Fruit fly (Drosophila melanogaster) whole organism, embryonic: Measurements from ENCODE around the gene Atpalpha.

Experiments used
- Abd-B ChIP-seq: fragments of 200-800 bp; sonication (Bioruptor generic); optimal IDR thresholded peaks from 2 replicates; lab custom pipeline; 2018; ENCODE audit warnings: missing biosample characterization, mild to moderate bottlenecking, missing genetic modification characterization, moderate library complexity
- Adf1 ChIP-seq: fragments of 200-800 bp; sonication (Bioruptor generic); IDR thresholded peaks from 2 replicates; pipeline ENCODE4 v1.3.6; 2022; ENCODE audit warnings: missing biosample characterization, missing genetic modification characterization
- Awh ChIP-seq: fragments of 200-800 bp; sonication (Bioruptor generic); IDR thresholded peaks from 2 replicates; pipeline ENCODE4, ENCODE4 v1.3.6; 2022; ENCODE audit warnings: missing biosample characterization, missing genetic modification characterization
- CG10543 ChIP-seq: fragments of 200-800 bp; sonication (Bioruptor generic); optimal IDR thresholded peaks from 3 replicates; lab custom pipeline; 2017; ENCODE audit warnings: missing biosample characterization, mild to moderate bottlenecking, missing genetic modification characterization, moderate library complexity
- CG10654 ChIP-seq: fragments of 200-800 bp; sonication (Bioruptor generic); optimal IDR thresholded peaks from 2 replicates; lab custom pipeline; 2016; ENCODE audit warnings: missing biosample characterization, missing genetic modification characterization
- CG10979 ChIP-seq: fragments of 200-800 bp; sonication (Bioruptor generic); optimal IDR thresholded peaks from 2 replicates; lab custom pipeline; 2018; ENCODE audit warnings: missing biosample characterization, mild to moderate bottlenecking, missing genetic modification characterization, moderate library complexity
- CG11093 ChIP-seq: fragments of 200-800 bp; sonication (Bioruptor generic); IDR thresholded peaks from 3 replicates; pipeline ENCODE4 v1.3.6; 2022; ENCODE audit warnings: missing biosample characterization, missing genetic modification characterization
- CG11398 ChIP-seq: fragments of 200-800 bp; sonication (Bioruptor generic); optimal IDR thresholded peaks from 2 replicates; lab custom pipeline; 2016; ENCODE audit warnings: missing biosample characterization, missing genetic modification characterization
- CG11723 ChIP-seq: fragments of 200-800 bp; sonication (Bioruptor generic); optimal IDR thresholded peaks from 2 replicates; lab custom pipeline; 2017; ENCODE audit warnings: missing biosample characterization, mild to moderate bottlenecking, missing genetic modification characterization
- CG12071 ChIP-seq: fragments of 200-800 bp; sonication (Bioruptor generic); optimal IDR thresholded peaks from 3 replicates; lab custom pipeline; 2018; ENCODE audit warnings: missing biosample characterization, mild to moderate bottlenecking, missing genetic modification characterization
- CG12219 ChIP-seq: fragments of 200-800 bp; sonication (Bioruptor generic); optimal IDR thresholded peaks from 3 replicates; lab custom pipeline; 2018; ENCODE audit warnings: missing biosample characterization, mild to moderate bottlenecking, missing genetic modification characterization
- CG2712 ChIP-seq: fragments of 200-800 bp; optimal IDR thresholded peaks from 3 replicates; lab custom pipeline; 2019; ENCODE audit warnings: missing biosample characterization, mild to moderate bottlenecking, missing genetic modification characterization, moderate library complexity
- CG4282 ChIP-seq: fragments of 200-800 bp; sonication (Bioruptor generic); optimal IDR thresholded peaks from 2 replicates; lab custom pipeline; 2016; ENCODE audit warnings: missing biosample characterization, missing genetic modification characterization
- CG4617 ChIP-seq: fragments of 200-800 bp; sonication (Bioruptor generic); optimal IDR thresholded peaks from 3 replicates; lab custom pipeline; 2016; ENCODE audit warnings: missing biosample characterization, missing genetic modification characterization, borderline replicate concordance
- CG6765 ChIP-seq: fragments of 200-800 bp; sonication (Bioruptor generic); optimal IDR thresholded peaks from 3 replicates; lab custom pipeline; 2017; ENCODE audit warnings: missing biosample characterization, mild to moderate bottlenecking, missing genetic modification characterization
- CG9609 ChIP-seq: fragments of 200-800 bp; sonication (Bioruptor generic); optimal IDR thresholded peaks from 3 replicates; lab custom pipeline; 2016; ENCODE audit warnings: missing biosample characterization, missing genetic modification characterization
- CG9932 ChIP-seq: fragments of 200-800 bp; sonication (Bioruptor generic); IDR thresholded peaks from 2 replicates; pipeline ENCODE4 v1.3.6; 2022; ENCODE audit warnings: missing biosample characterization, missing genetic modification characterization
- Dbx ChIP-seq: fragments of 200-800 bp; sonication (Bioruptor generic); IDR thresholded peaks from 3 replicates; pipeline ENCODE4 v1.3.6; 2022; ENCODE audit warnings: missing biosample characterization, missing genetic modification characterization
- Drgx ChIP-seq: fragments of 200-800 bp; sonication (Bioruptor generic); IDR thresholded peaks from 2 replicates; pipeline ENCODE4 v1.3.6; 2022; ENCODE audit warnings: missing biosample characterization, missing genetic modification characterization
- ERR ChIP-seq: fragments of 200-800 bp; sonication (Bioruptor generic); optimal IDR thresholded peaks from 2 replicates; lab custom pipeline; 2016; ENCODE audit warnings: missing biosample characterization, missing genetic modification characterization
- GATAe ChIP-seq: fragments of 200-800 bp; sonication (Bioruptor generic); conservative IDR thresholded peaks from 2 replicates; pipeline ENCODE4 v1.3.6; 2022; ENCODE audit warnings: missing biosample characterization, missing genetic modification characterization
- Gsc ChIP-seq: fragments of 200-800 bp; sonication (Bioruptor generic); IDR thresholded peaks from 2 replicates; pipeline ENCODE4 v1.3.6; 2022; ENCODE audit warnings: missing biosample characterization, missing genetic modification characterization
- Hand ChIP-seq: fragments of 200-800 bp; sonication (Bioruptor generic); optimal IDR thresholded peaks from 2 replicates; lab custom pipeline; 2017; ENCODE audit warnings: mild to moderate bottlenecking, missing biosample characterization, missing genetic modification reagents, missing genetic modification characterization
- Hr3 ChIP-seq: fragments of 200-800 bp; sonication (Bioruptor generic); optimal IDR thresholded peaks from 3 replicates; lab custom pipeline; 2016; ENCODE audit warnings: missing biosample characterization, missing genetic modification characterization
- Hsf ChIP-seq: fragments of 200-800 bp; sonication (Bioruptor generic); optimal IDR thresholded peaks from 3 replicates; lab custom pipeline; 2016; ENCODE audit warnings: missing biosample characterization, missing genetic modification characterization
- Kr ChIP-seq: fragments of 200-800 bp; sonication (Bioruptor generic); optimal IDR thresholded peaks from 2 replicates; lab custom pipeline; 2017; ENCODE audit warnings: missing biosample characterization, mild to moderate bottlenecking, missing genetic modification characterization
- Lim3 ChIP-seq: fragments of 200-800 bp; sonication (Bioruptor generic); IDR thresholded peaks from 2 replicates; pipeline ENCODE4 v1.3.6; 2022; ENCODE audit warnings: missing biosample characterization, missing genetic modification characterization
- Meics ChIP-seq: fragments of 200-800 bp; sonication (Bioruptor generic); optimal IDR thresholded peaks from 2 replicates; lab custom pipeline; 2017; ENCODE audit warnings: missing biosample characterization, mild to moderate bottlenecking, missing genetic modification characterization
- NC2β ChIP-seq: fragments of 200-800 bp; sonication (Bioruptor generic); optimal IDR thresholded peaks from 2 replicates; lab custom pipeline; 2016; ENCODE audit warnings: missing biosample characterization, missing genetic modification characterization
- NFAT ChIP-seq: fragments of 200-800 bp; sonication (Bioruptor generic); IDR thresholded peaks from 2 replicates; pipeline ENCODE4 v1.3.6; 2022; ENCODE audit warnings: missing biosample characterization, missing genetic modification characterization
- NfI ChIP-seq: fragments of 200-800 bp; sonication (Bioruptor generic); optimal IDR thresholded peaks from 3 replicates; lab custom pipeline; 2018; ENCODE audit warnings: missing biosample characterization, mild to moderate bottlenecking, missing genetic modification characterization, moderate library complexity
- Opbp ChIP-seq: fragments of 200-800 bp; sonication (Bioruptor generic); IDR thresholded peaks from 3 replicates; pipeline ENCODE4 v1.3.6; 2022; ENCODE audit warnings: missing biosample characterization, missing genetic modification characterization; ENCODE audit not compliant: partially characterized antibody
- Rx ChIP-seq: fragments of 200-800 bp; sonication (Bioruptor generic); IDR thresholded peaks from 2 replicates; pipeline ENCODE4 v1.3.6; 2022; ENCODE audit warnings: missing biosample characterization, missing genetic modification characterization
- Sox100B ChIP-seq: fragments of 200-800 bp; sonication (Bioruptor generic); optimal IDR thresholded peaks from 3 replicates; lab custom pipeline; 2018; ENCODE audit warnings: missing biosample characterization, mild to moderate bottlenecking, missing genetic modification characterization
- Tbp ChIP-seq: fragments of >200 bp; optimal IDR thresholded peaks from 2 replicates; lab custom pipeline; 2018; ENCODE audit warnings: missing biosample characterization, missing genetic modification characterization
- ac ChIP-seq: fragments of 200-800 bp; sonication (Bioruptor generic); optimal IDR thresholded peaks from 3 replicates; lab custom pipeline; 2017; ENCODE audit warnings: missing biosample characterization, mild to moderate bottlenecking, missing genetic modification characterization
- caup ChIP-seq: fragments of 200-800 bp; sonication (Bioruptor generic); optimal IDR thresholded peaks from 3 replicates; lab custom pipeline; 2017; ENCODE audit warnings: missing biosample characterization, mild to moderate bottlenecking, missing genetic modification characterization, moderate library complexity; ENCODE audit not compliant: severe bottlenecking
- corto ChIP-seq: fragments of 200-800 bp; sonication (Bioruptor generic); optimal IDR thresholded peaks from 2 replicates; lab custom pipeline; 2016; ENCODE audit warnings: missing biosample characterization, mild to moderate bottlenecking, missing genetic modification characterization, moderate library complexity
- disco-r ChIP-seq: fragments of 200-800 bp; sonication (Bioruptor generic); optimal IDR thresholded peaks from 2 replicates; lab custom pipeline; 2016; ENCODE audit warnings: missing biosample characterization, missing genetic modification characterization
- dpn ChIP-seq, 2 experiments: fragments of 200-800 bp; sonication (Bioruptor generic); optimal IDR thresholded peaks; 3 replicates each; lab custom pipeline; 2016; ENCODE audit warnings: missing biosample characterization in 2 of 2, missing genetic modification characterization in 2 of 2
- gt ChIP-seq: fragments of 200-800 bp; sonication (Bioruptor generic); IDR thresholded peaks from 2 replicates; pipeline ENCODE4 v1.3.6; 2022; ENCODE audit warnings: missing biosample characterization, missing genetic modification characterization
- jing ChIP-seq: fragments of 200-800 bp; sonication (Bioruptor generic); optimal IDR thresholded peaks from 2 replicates; lab custom pipeline; 2018; ENCODE audit warnings: missing biosample characterization, mild to moderate bottlenecking, missing genetic modification characterization
- jumu ChIP-seq: fragments of 200-800 bp; sonication (Bioruptor generic); optimal IDR thresholded peaks from 3 replicates; lab custom pipeline; 2016; ENCODE audit warnings: missing biosample characterization, missing genetic modification characterization
- klu ChIP-seq: fragments of 200-800 bp; sonication (Bioruptor generic); IDR thresholded peaks from 2 replicates; pipeline ENCODE4 v1.3.6; 2022; ENCODE audit warnings: missing biosample characterization, missing genetic modification characterization
- lab ChIP-seq: fragments of 200-800 bp; sonication (Bioruptor generic); optimal IDR thresholded peaks from 3 replicates; lab custom pipeline; 2017; ENCODE audit warnings: missing biosample characterization, missing genetic modification characterization, mild to moderate bottlenecking, moderate library complexity, missing genetic modification reagents
- sr ChIP-seq: fragments of 200-800 bp; sonication (Bioruptor generic); IDR thresholded peaks from 3 replicates; pipeline ENCODE4 v1.3.6; 2022; ENCODE audit warnings: missing biosample characterization, missing genetic modification characterization
- trh ChIP-seq: fragments of 200-800 bp; sonication (Bioruptor generic); optimal IDR thresholded peaks from 2 replicates; lab custom pipeline; 2016; ENCODE audit warnings: missing biosample characterization, missing genetic modification characterization
- vvl ChIP-seq: fragments of 200-800 bp; sonication (Bioruptor generic); IDR thresholded peaks from 2 replicates; pipeline ENCODE4 v1.3.6; 2022; ENCODE audit warnings: missing biosample characterization, missing genetic modification characterization

Atpalpha gene

dm6 chr3R:20956875-20957874, 8.7 kb downstream of the Atpalpha start (continued):
- TF ChIP-seq CG9932 (peak; percentile 74), Lim3 (GFP tag; lab: Robert Waterston, UW) (no peak), CG12219 (peak; percentile 9), CG12071 (GFP tag; lab: Kevin White, UChicago) (no peak), klu (GFP tag; lab: Robert Waterston, UW) (peak; percentile 72; the same call in 1 of the 2 replicates), CG4282 (GFP tag; lab: Kevin White, UChicago) (peak; percentile 32), CG9609 (peak; percentile 71), caup (GFP tag; lab: Kevin White, UChicago) (peak; percentile 82), ERR (GFP tag; lab: Kevin White, UChicago) (peak; percentile 44), lab (GFP tag; lab: Kevin White, UChicago) (peak; percentile 86), Hsf (peak; percentile 85), NFAT (GFP tag; lab: Robert Waterston, UW) (peak; percentile 64; the same call in 1 of the 2 replicates), CG11398 (GFP tag; lab: Kevin White, UChicago) (peak; percentile 17), CG4617 (GFP tag; lab: Kevin White, UChicago) (peak; percentile 48), CG10654 (GFP tag; lab: Kevin White, UChicago) (peak; percentile 76), CG11723 (peak; percentile 90), Hand (GFP tag; lab: Kevin White, UChicago) (peak; percentile 89), Awh (GFP tag; lab: Robert Waterston, UW) (no peak), Drgx (GFP tag; lab: Robert Waterston, UW) (no peak; the same call in 1 of the 2 replicates), CG10979 (peak; percentile 83), Meics (peak; percentile 96), CG2712 (tag; lab: Kevin White, UChicago) (peak; percentile 85), Rx (GFP tag; lab: Robert Waterston, UW) (0 out of 2 replicates have a peak, but pooled peaks have one; percentile 3), dpn (GFP tag; optimal IDR thresholded peaks at IDR 0.05; lab: Kevin White, UChicago) (peak; percentile 80 to 84), Gsc (GFP tag; lab: Robert Waterston, UW) (no peak), Adf1 (GFP tag; lab: Robert Waterston, UW) (peak; percentile 97), disco-r (GFP tag; lab: Kevin White, UChicago) (peak; percentile 60), jing (GFP tag; lab: Kevin White, UChicago) (peak; percentile 71), sr (GFP tag; lab: Robert Waterston, UW) (peak; percentile 36; the same call in 1 of the 3 replicates), GATAe (GFP tag; lab: Robert Waterston, UW) (0 out of 2 replicates have a peak, but pooled peaks have one; percentile 30), gt (GFP tag; lab: Robert Waterston, UW) (no peak), Dbx (GFP tag; lab: Robert Waterston, UW) (0 out of 3 replicates have a peak, but pooled peaks have one; percentile 42), Opbp (peak; percentile 48; the same call in 1 of the 3 replicates), NfI (GFP tag; lab: Kevin White, UChicago) (peak; percentile 85), trh (GFP tag; lab: Kevin White, UChicago) (peak; percentile 69), Tbp (no peak), Abd-B (GFP tag; lab: Kevin White, UChicago) (peak; percentile 83), Kr (GFP tag; lab: Kevin White, UChicago) (no peak), Hr3 (GFP tag; lab: Kevin White, UChicago) (peak; percentile 85), ac (GFP tag; lab: Kevin White, UChicago) (no peak), NC2β (GFP tag; lab: Kevin White, UChicago) (peak; percentile 50), CG6765 (peak; percentile 92), corto (peak; percentile 2), CG11093 (GFP tag; lab: Robert Waterston, UW) (0 out of 3 replicates have a peak, but pooled peaks have one; percentile 39), jumu (GFP tag; lab: Kevin White, UChicago) (peak; percentile 78), CG10543 (GFP tag; lab: Kevin White, UChicago) (peak; percentile 95), vvl (peak; percentile 43; the same call in 1 of the 2 replicates), Sox100B (GFP tag; lab: Kevin White, UChicago) (peak; percentile 95)
